Worm (Caenorhabditis elegans) whole organism, mixed stage, embryonic: ENCODE measurements around the gene T06D8.10.

ENCODE experiments used
- elt-1 ChIP-seq: sonication (generic microtip); optimal IDR thresholded peaks from 2 replicates; lab custom pipeline; 2017; ENCODE audit warnings: missing genetic modification characterization, mild to moderate bottlenecking, missing compliant biosample characterization, antibody characterized with exemption, moderate library complexity, borderline replicate concordance; ENCODE audit not compliant: insufficient read depth
- mep-1 ChIP-seq: fragments of 150-350 bp; optimal IDR thresholded peaks from 2 replicates; lab custom pipeline; 2017; ENCODE audit warnings: missing biosample characterization, missing genetic modification reagents, missing genetic modification characterization, inconsistent platforms
- nhr-76 ChIP-seq: sonication (generic microtip); optimal IDR thresholded peaks from 2 replicates; lab custom pipeline; 2017; ENCODE audit warnings: missing biosample characterization, missing genetic modification characterization
- pha-4 ChIP-seq: fragments of 150-350 bp; optimal IDR thresholded peaks from 2 replicates; lab custom pipeline; 2018; ENCODE audit warnings: missing biosample characterization, missing genetic modification reagents, missing genetic modification characterization
- snpc-4 ChIP-seq: fragments of 150-350 bp; optimal IDR thresholded peaks from 2 replicates; lab custom pipeline; 2014; ENCODE audit warnings: missing biosample characterization, missing genetic modification characterization
- sptf-1 ChIP-seq: sonication (generic microtip); optimal IDR thresholded peaks from 2 replicates; lab custom pipeline; 2017; ENCODE audit warnings: mild to moderate bottlenecking, missing genetic modification characterization, moderate library complexity, missing compliant biosample characterization
- tbx-8 ChIP-seq: fragments of 200-800 bp; sonication (Bioruptor generic); optimal IDR thresholded peaks from 2 replicates; lab custom pipeline; 2018; ENCODE audit warnings: mild to moderate bottlenecking, missing genetic modification characterization, moderate library complexity, missing compliant biosample characterization
- unc-62 ChIP-seq: fragments of 150-350 bp; optimal IDR thresholded peaks from 2 replicates; lab custom pipeline; 2014; ENCODE audit warnings: missing biosample characterization, missing genetic modification reagents, missing genetic modification characterization
- ztf-11 ChIP-seq: fragments of 150-350 bp; optimal IDR thresholded peaks from 2 replicates; lab custom pipeline; 2014; ENCODE audit warnings: missing biosample characterization, missing genetic modification characterization

ce11 chrII:11270829-11271228 lies 23.5 kb upstream of the T06D8.10 start:
- TF ChIP-seq snpc-4 (tag; lab: Kevin White, UChicago) (no peak), elt-1 (tag; lab: Kevin White, UChicago) (no peak), tbx-8 (GFP tag; lab: Kevin White, UChicago) (no peak), unc-62 (GFP tag; lab: Kevin White, UChicago) (no peak), nhr-76 (no peak), sptf-1 (tag; lab: Kevin White, UChicago) (no peak), mep-1 (tag; lab: Kevin White, UChicago) (no peak), pha-4 (tag; lab: Kevin White, UChicago) (no peak), ztf-11 (tag; lab: Kevin White, UChicago) (no peak)
